Fruit fly (Drosophila melanogaster) whole organism, embryonic: ENCODE results near the gene roq.

Experiments used
- Atf3 ChIP-seq: fragments of 200-800 bp; sonication (Bioruptor generic); optimal IDR thresholded peaks from 3 replicates; lab custom pipeline; 2016; ENCODE audit warnings: missing biosample characterization, missing genetic modification characterization
- CG10431 ChIP-seq: fragments of 200-800 bp; sonication (Bioruptor generic); optimal IDR thresholded peaks from 3 replicates; lab custom pipeline; 2018; ENCODE audit warnings: missing biosample characterization, mild to moderate bottlenecking, missing genetic modification characterization
- CG10654 ChIP-seq: fragments of 200-800 bp; sonication (Bioruptor generic); optimal IDR thresholded peaks from 2 replicates; lab custom pipeline; 2016; ENCODE audit warnings: missing biosample characterization, missing genetic modification characterization
- CG11723 ChIP-seq: fragments of 200-800 bp; sonication (Bioruptor generic); optimal IDR thresholded peaks from 2 replicates; lab custom pipeline; 2017; ENCODE audit warnings: missing biosample characterization, mild to moderate bottlenecking, missing genetic modification characterization
- CG13624 ChIP-seq: fragments of 200-800 bp; sonication (Bioruptor generic); optimal IDR thresholded peaks from 2 replicates; lab custom pipeline; 2016; ENCODE audit warnings: missing biosample characterization, missing genetic modification characterization
- CG17328 ChIP-seq: fragments of 200-800 bp; sonication (Bioruptor generic); IDR thresholded peaks from 2 replicates; pipeline ENCODE4 v1.3.6; 2022; ENCODE audit warnings: missing biosample characterization, missing genetic modification characterization
- CG2678 ChIP-seq: fragments of 200-800 bp; sonication (Bioruptor generic); optimal IDR thresholded peaks from 3 replicates; lab custom pipeline; 2019; ENCODE audit warnings: missing biosample characterization, mild to moderate bottlenecking, missing genetic modification characterization, moderate library complexity
- CG2712 ChIP-seq: fragments of 200-800 bp; optimal IDR thresholded peaks from 3 replicates; lab custom pipeline; 2019; ENCODE audit warnings: missing biosample characterization, mild to moderate bottlenecking, missing genetic modification characterization, moderate library complexity
- CG31365 ChIP-seq: fragments of 200-800 bp; sonication (Bioruptor generic); optimal IDR thresholded peaks from 2 replicates; lab custom pipeline; 2018; ENCODE audit warnings: missing biosample characterization, mild to moderate bottlenecking, missing genetic modification characterization
- CG32532 ChIP-seq: fragments of 200-800 bp; sonication (Bioruptor generic); IDR thresholded peaks from 2 replicates; pipeline ENCODE4 v1.3.6; 2022; ENCODE audit warnings: missing biosample characterization, missing genetic modification characterization
- CG34376 ChIP-seq: fragments of 200-800 bp; sonication (Bioruptor generic); optimal IDR thresholded peaks from 2 replicates; lab custom pipeline; 2018; ENCODE audit warnings: missing biosample characterization, mild to moderate bottlenecking, missing genetic modification characterization
- CG43689 ChIP-seq: fragments of 200-800 bp; sonication (Bioruptor generic); IDR thresholded peaks from 2 replicates; pipeline ENCODE4 v1.3.6; 2022; ENCODE audit warnings: missing biosample characterization, missing genetic modification characterization
- CG4854 ChIP-seq: fragments of 200-800 bp; sonication (Bioruptor generic); optimal IDR thresholded peaks from 2 replicates; lab custom pipeline; 2016; ENCODE audit warnings: missing biosample characterization, missing genetic modification characterization, inconsistent platforms
- CG7987 ChIP-seq: fragments of 200-800 bp; sonication (Bioruptor generic); optimal IDR thresholded peaks from 2 replicates; lab custom pipeline; 2018; ENCODE audit warnings: missing biosample characterization, mild to moderate bottlenecking, missing genetic modification characterization, moderate library complexity
- CG9727 ChIP-seq: fragments of 200-800 bp; sonication (Bioruptor generic); optimal IDR thresholded peaks from 3 replicates; lab custom pipeline; 2017; ENCODE audit warnings: missing biosample characterization, mild to moderate bottlenecking, missing genetic modification characterization
- CrebB ChIP-seq: fragments of 200-800 bp; sonication (Bioruptor generic); optimal IDR thresholded peaks from 3 replicates; lab custom pipeline; 2018; ENCODE audit warnings: missing biosample characterization, mild to moderate bottlenecking, missing genetic modification characterization
- GATAe ChIP-seq: fragments of 200-800 bp; sonication (Bioruptor generic); conservative IDR thresholded peaks from 2 replicates; pipeline ENCODE4 v1.3.6; 2022; ENCODE audit warnings: missing biosample characterization, missing genetic modification characterization
- HLH54F ChIP-seq: fragments of 200-800 bp; sonication (Bioruptor generic); optimal IDR thresholded peaks from 3 replicates; lab custom pipeline; 2016; ENCODE audit warnings: missing biosample characterization, missing genetic modification characterization
- MBD-R2 ChIP-seq: fragments of 200-800 bp; sonication (Bioruptor generic); IDR thresholded peaks from 2 replicates; pipeline ENCODE4 v1.3.6; 2022; ENCODE audit warnings: missing biosample characterization, missing genetic modification characterization
- Med ChIP-seq: fragments of 200-800 bp; sonication (Bioruptor generic); peaks from one replicate; lab custom pipeline; 2016; ENCODE audit warnings: missing biosample characterization, missing genetic modification characterization, mild to moderate bottlenecking, inconsistent platforms, moderate library complexity
- Meics ChIP-seq: fragments of 200-800 bp; sonication (Bioruptor generic); optimal IDR thresholded peaks from 2 replicates; lab custom pipeline; 2017; ENCODE audit warnings: missing biosample characterization, mild to moderate bottlenecking, missing genetic modification characterization
- NfI ChIP-seq: fragments of 200-800 bp; sonication (Bioruptor generic); optimal IDR thresholded peaks from 3 replicates; lab custom pipeline; 2018; ENCODE audit warnings: missing biosample characterization, mild to moderate bottlenecking, missing genetic modification characterization, moderate library complexity
- Pdp1 ChIP-seq, 2 experiments: fragments of 200-800 bp; sonication (Bioruptor generic); optimal IDR thresholded peaks; 3 replicates each; lab custom pipeline; 2016; ENCODE audit warnings: missing biosample characterization in 2 of 2, missing genetic modification characterization in 2 of 2, mild to moderate bottlenecking in 1 of 2, moderate library complexity in 1 of 2
- Ptx1 ChIP-seq: fragments of 200-800 bp; sonication (Bioruptor generic); IDR thresholded peaks from 2 replicates; pipeline ENCODE4 v1.3.6; 2022; ENCODE audit warnings: missing biosample characterization, missing genetic modification characterization
- Side ChIP-seq: fragments of 200-800 bp; sonication (Bioruptor generic); optimal IDR thresholded peaks from 2 replicates; lab custom pipeline; 2016; ENCODE audit warnings: missing biosample characterization, missing genetic modification characterization
- Six4 ChIP-seq: fragments of 200-800 bp; sonication (Bioruptor generic); optimal IDR thresholded peaks from 2 replicates; lab custom pipeline; 2016; ENCODE audit warnings: missing biosample characterization, missing genetic modification characterization
- Spps ChIP-seq: fragments of 200-800 bp; sonication (Bioruptor generic); optimal IDR thresholded peaks from 2 replicates; lab custom pipeline; 2018; ENCODE audit warnings: missing biosample characterization, mild to moderate bottlenecking, missing genetic modification characterization
- TFAM ChIP-seq: fragments of 200-800 bp; sonication (Bioruptor generic); optimal IDR thresholded peaks from 2 replicates; lab custom pipeline; 2017; ENCODE audit warnings: missing biosample characterization, missing genetic modification characterization, inconsistent platforms
- Tbp ChIP-seq: fragments of >200 bp; optimal IDR thresholded peaks from 2 replicates; lab custom pipeline; 2018; ENCODE audit warnings: missing biosample characterization, missing genetic modification characterization
- ato ChIP-seq: fragments of 200-800 bp; sonication (Bioruptor generic); IDR thresholded peaks from 2 replicates; pipeline ENCODE4 v1.3.6; 2022; ENCODE audit warnings: missing biosample characterization, missing genetic modification characterization; ENCODE audit not compliant: partially characterized antibody
- chinmo ChIP-seq: fragments of 200-800 bp; sonication (Bioruptor generic); IDR thresholded peaks from 4 replicates; pipeline ENCODE4 v1.3.6; 2022; ENCODE audit warnings: missing biosample characterization, missing genetic modification characterization; ENCODE audit not compliant: partially characterized antibody
- crc ChIP-seq: fragments of 200-800 bp; sonication (Bioruptor generic); optimal IDR thresholded peaks from 2 replicates; lab custom pipeline; 2016; ENCODE audit warnings: missing biosample characterization, missing genetic modification characterization
- dmrt11E ChIP-seq: fragments of 200-800 bp; sonication (Bioruptor generic); optimal IDR thresholded peaks from 3 replicates; lab custom pipeline; 2018; ENCODE audit warnings: missing biosample characterization, mild to moderate bottlenecking, missing genetic modification characterization, moderate library complexity
- emc ChIP-seq: fragments of 200-800 bp; sonication (Bioruptor generic); optimal IDR thresholded peaks from 2 replicates; lab custom pipeline; 2016; ENCODE audit warnings: missing biosample characterization, missing genetic modification characterization
- eyg ChIP-seq: fragments of 200-800 bp; sonication (Bioruptor generic); optimal IDR thresholded peaks from 3 replicates; lab custom pipeline; 2016; ENCODE audit warnings: missing biosample characterization, missing genetic modification characterization
- fd102C ChIP-seq: fragments of 200-800 bp; sonication (Bioruptor generic); optimal IDR thresholded peaks from 2 replicates; lab custom pipeline; 2018; ENCODE audit warnings: missing biosample characterization, mild to moderate bottlenecking, missing genetic modification characterization, moderate library complexity
- fd64A ChIP-seq: fragments of 200-800 bp; sonication (Bioruptor generic); optimal IDR thresholded peaks from 3 replicates; lab custom pipeline; 2018; ENCODE audit warnings: missing biosample characterization, mild to moderate bottlenecking, missing genetic modification characterization
- gt ChIP-seq: fragments of 200-800 bp; sonication (Bioruptor generic); IDR thresholded peaks from 2 replicates; pipeline ENCODE4 v1.3.6; 2022; ENCODE audit warnings: missing biosample characterization, missing genetic modification characterization
- ind ChIP-seq: fragments of 200-800 bp; sonication (Bioruptor generic); optimal IDR thresholded peaks from 3 replicates; lab custom pipeline; 2016; ENCODE audit warnings: missing biosample characterization, missing genetic modification characterization
- kni ChIP-seq: fragments of 200-800 bp; sonication (Bioruptor generic); optimal IDR thresholded peaks from 3 replicates; lab custom pipeline; 2017; ENCODE audit warnings: mild to moderate bottlenecking, missing biosample characterization, missing genetic modification reagents, missing genetic modification characterization
- nerfin-2 ChIP-seq: fragments of 200-800 bp; sonication (Bioruptor generic); IDR thresholded peaks from 2 replicates; pipeline ENCODE4 v1.3.6; 2022; ENCODE audit warnings: missing biosample characterization, missing genetic modification characterization; ENCODE audit not compliant: partially characterized antibody
- nmo ChIP-seq: fragments of 200-800 bp; sonication (Bioruptor generic); optimal IDR thresholded peaks from 2 replicates; lab custom pipeline; 2018; ENCODE audit warnings: missing biosample characterization, mild to moderate bottlenecking, missing genetic modification characterization, moderate library complexity
- oc ChIP-seq: fragments of 200-800 bp; sonication (Bioruptor generic); optimal IDR thresholded peaks from 2 replicates; lab custom pipeline; 2018; ENCODE audit warnings: missing biosample characterization, mild to moderate bottlenecking, missing genetic modification characterization, moderate library complexity
- odd ChIP-seq: fragments of 200-800 bp; sonication (Bioruptor generic); optimal IDR thresholded peaks from 2 replicates; lab custom pipeline; 2017; ENCODE audit warnings: missing biosample characterization, mild to moderate bottlenecking, missing genetic modification characterization
- pnt ChIP-seq: fragments of 200-800 bp; sonication (Bioruptor generic); optimal IDR thresholded peaks from 3 replicates; lab custom pipeline; 2016; ENCODE audit warnings: missing biosample characterization, missing genetic modification characterization
- pros ChIP-seq: fragments of 200-800 bp; sonication (Bioruptor generic); optimal IDR thresholded peaks from 3 replicates; lab custom pipeline; 2019; ENCODE audit warnings: missing biosample characterization, mild to moderate bottlenecking, missing genetic modification characterization, moderate library complexity
- row ChIP-seq: fragments of 200-800 bp; sonication (Bioruptor generic); IDR thresholded peaks from 3 replicates; pipeline ENCODE4 v1.3.6; 2022; ENCODE audit warnings: missing biosample characterization, missing genetic modification characterization
- run ChIP-seq: fragments of 200-800 bp; sonication (Bioruptor generic); optimal IDR thresholded peaks from 3 replicates; lab custom pipeline; 2018; ENCODE audit warnings: missing biosample characterization, mild to moderate bottlenecking, missing genetic modification characterization
- sd ChIP-seq: fragments of 200-800 bp; sonication (Bioruptor generic); optimal IDR thresholded peaks from 3 replicates; lab custom pipeline; 2018; ENCODE audit warnings: missing biosample characterization, mild to moderate bottlenecking, missing genetic modification characterization, moderate library complexity
- sob ChIP-seq: fragments of 200-800 bp; sonication (Bioruptor generic); IDR thresholded peaks from 2 replicates; pipeline ENCODE4 v1.3.6; 2022; ENCODE audit warnings: missing biosample characterization, missing genetic modification characterization
- sr ChIP-seq: fragments of 200-800 bp; sonication (Bioruptor generic); IDR thresholded peaks from 3 replicates; pipeline ENCODE4 v1.3.6; 2022; ENCODE audit warnings: missing biosample characterization, missing genetic modification characterization
- vvl ChIP-seq: fragments of 200-800 bp; sonication (Bioruptor generic); IDR thresholded peaks from 2 replicates; pipeline ENCODE4 v1.3.6; 2022; ENCODE audit warnings: missing biosample characterization, missing genetic modification characterization

The roq gene

DNA sequence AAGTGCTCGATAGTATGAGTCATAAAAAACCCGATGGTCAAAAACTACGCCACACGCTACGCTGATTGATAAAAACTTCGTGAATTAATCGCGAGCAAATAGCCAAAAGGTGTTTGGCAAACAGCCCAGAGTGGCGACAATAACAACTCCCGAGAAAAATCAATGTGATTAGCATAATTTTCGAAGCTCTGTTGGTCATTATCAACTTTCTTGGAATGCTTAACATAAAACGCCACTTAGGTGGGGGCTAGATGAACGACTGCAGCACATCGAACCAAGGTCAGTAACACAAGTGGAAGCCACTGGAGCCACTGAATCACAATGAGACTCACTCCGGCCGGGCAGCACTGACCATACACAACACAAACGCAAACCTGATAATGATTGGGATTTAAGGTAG, 40.6 kb downstream of the roq start (continued):
- no peak for TF ChIP-seq row
- TF ChIP-seq CG32532 (GFP tag; lab: Robert Waterston, UW): 0 out of 2 replicates have a peak, but pooled peaks have one; percentile 10
- no peak for TF ChIP-seq MBD-R2 (GFP tag; lab: Robert Waterston, UW)
- no peak for TF ChIP-seq HLH54F (GFP tag; lab: Kevin White, UChicago)
- no peak for TF ChIP-seq sob (GFP tag; lab: Robert Waterston, UW)
- TF ChIP-seq CG2678 (tag; lab: Kevin White, UChicago): no peak
- no peak for TF ChIP-seq emc (GFP tag; lab: Kevin White, UChicago)
- no peak for TF ChIP-seq kni
- peak; percentile 62 for TF ChIP-seq pros (GFP tag; lab: Kevin White, UChicago)
- TF ChIP-seq Ptx1 (GFP tag; lab: Robert Waterston, UW): no peak
- TF ChIP-seq odd (GFP tag; lab: Kevin White, UChicago): no peak
- no peak for TF ChIP-seq Side (GFP tag; lab: Kevin White, UChicago)
- TF ChIP-seq run (tag; lab: Kevin White, UChicago): no peak
- no peak for TF ChIP-seq Atf3 (GFP tag; lab: Kevin White, UChicago)
- TF ChIP-seq Spps (tag; lab: Kevin White, UChicago): no peak
- no peak for TF ChIP-seq CG10654 (GFP tag; lab: Kevin White, UChicago)
- TF ChIP-seq eyg (GFP tag; lab: Kevin White, UChicago): no peak
- no peak for TF ChIP-seq nerfin-2 (GFP tag; lab: Robert Waterston, UW)
- TF ChIP-seq CG34376 (GFP tag; lab: Kevin White, UChicago): no peak
- no peak for TF ChIP-seq NfI (GFP tag; lab: Kevin White, UChicago)
- TF ChIP-seq CG10431: no peak
- no peak for TF ChIP-seq crc (GFP tag; lab: Kevin White, UChicago)
- TF ChIP-seq ind: no peak
- no peak for TF ChIP-seq Six4 (GFP tag; lab: Kevin White, UChicago)
- TF ChIP-seq chinmo: peak; percentile 71; the same call in 1 of the 4 replicates
- peak; percentile 20 for TF ChIP-seq Med (GFP tag; lab: Kevin White, UChicago)
- TF ChIP-seq CG13624: no peak
- no peak for TF ChIP-seq Tbp
- TF ChIP-seq oc: peak; percentile 47
- TF ChIP-seq Meics: no peak
- TF ChIP-seq dmrt11E: no peak
- TF ChIP-seq CG31365 (tag; lab: Kevin White, UChicago): no peak
- TF ChIP-seq ato: no peak
- no peak for TF ChIP-seq fd64A
- no peak for TF ChIP-seq sr (GFP tag; lab: Robert Waterston, UW)
- no peak for TF ChIP-seq CG17328 (GFP tag; lab: Robert Waterston, UW)
- no peak for TF ChIP-seq pnt (GFP tag; lab: Kevin White, UChicago)
- TF ChIP-seq CG11723 (GFP tag; lab: Kevin White, UChicago): no peak
- TF ChIP-seq gt: no peak
- TF ChIP-seq TFAM (GFP tag; lab: Kevin White, UChicago): no peak
- no peak for TF ChIP-seq CrebB (tag; lab: Kevin White, UChicago)
- TF ChIP-seq CG9727 (GFP tag; lab: Kevin White, UChicago): no peak
- no peak for TF ChIP-seq CG2712 (tag; lab: Kevin White, UChicago)
- peak; percentile 66 for TF ChIP-seq sd (tag; lab: Kevin White, UChicago)
- no peak for TF ChIP-seq CG7987
- peak; percentile 83 for TF ChIP-seq vvl
- TF ChIP-seq nmo: no peak
- TF ChIP-seq CG4854 (GFP tag; lab: Kevin White, UChicago): no peak
- TF ChIP-seq Pdp1 (GFP tag; optimal IDR thresholded peaks at IDR 0.05; lab: Kevin White, UChicago): no peak
- TF ChIP-seq fd102C: no peak
- 0 out of 2 replicates have a peak, but pooled peaks have one; percentile 10 for TF ChIP-seq CG43689 (GFP tag; lab: Robert Waterston, UW)
- TF ChIP-seq GATAe (GFP tag; lab: Robert Waterston, UW): no peak
